Worm (Caenorhabditis elegans) whole organism, late embryonic: Measurements from ENCODE around the gene F53F8.6.

Experiments used
- C08G9.2 ChIP-seq: sonication (generic microtip); optimal IDR thresholded peaks from 2 replicates; lab custom pipeline; 2016; ENCODE audit warnings: mild to moderate bottlenecking, missing genetic modification characterization, moderate library complexity, missing compliant biosample characterization
- K09A11.1 ChIP-seq: sonication (generic microtip); optimal IDR thresholded peaks from 2 replicates; lab custom pipeline; 2017; ENCODE audit warnings: antibody characterized with exemption, mild to moderate bottlenecking, missing genetic modification characterization, missing compliant biosample characterization; ENCODE audit not compliant: insufficient read depth
- Y22D7AL.16 ChIP-seq: sonication (generic microtip); optimal IDR thresholded peaks from 2 replicates; lab custom pipeline; 2016; ENCODE audit warnings: missing genetic modification characterization, missing compliant biosample characterization
- ceh-18 ChIP-seq: sonication (generic microtip); optimal IDR thresholded peaks from 2 replicates; lab custom pipeline; 2016; ENCODE audit warnings: missing genetic modification characterization, missing compliant biosample characterization
- ceh-2 ChIP-seq: sonication (generic microtip); optimal IDR thresholded peaks from 2 replicates; lab custom pipeline; 2016; ENCODE audit warnings: missing genotype, missing genetic modification characterization, missing compliant biosample characterization
- ceh-22 ChIP-seq: sonication (generic microtip); optimal IDR thresholded peaks from 2 replicates; lab custom pipeline; 2017; ENCODE audit warnings: missing biosample characterization, missing genetic modification characterization
- ceh-24 ChIP-seq: sonication (generic microtip); optimal IDR thresholded peaks from 2 replicates; lab custom pipeline; 2016; ENCODE audit warnings: mild to moderate bottlenecking, missing genetic modification characterization, missing compliant biosample characterization
- ceh-34 ChIP-seq: sonication (generic microtip); optimal IDR thresholded peaks from 2 replicates; lab custom pipeline; 2016; ENCODE audit warnings: mild to moderate bottlenecking, missing genetic modification characterization, missing compliant biosample characterization
- ceh-45 ChIP-seq: fragments of 200-800 bp; sonication (Bioruptor generic); IDR thresholded peaks from 2 replicates; pipeline ENCODE4 v1.3.6; 2022; ENCODE audit warnings: missing genetic modification reagents, missing genetic modification characterization, missing compliant biosample characterization
- ceh-48 ChIP-seq: sonication (generic microtip); optimal IDR thresholded peaks from 2 replicates; lab custom pipeline; 2016; ENCODE audit warnings: missing genetic modification characterization, inconsistent platforms, missing compliant biosample characterization
- che-1 ChIP-seq: sonication (generic microtip); optimal IDR thresholded peaks from 2 replicates; lab custom pipeline; 2016; ENCODE audit warnings: mild to moderate bottlenecking, missing genetic modification characterization, missing compliant biosample characterization
- dve-1 ChIP-seq: sonication (generic microtip); optimal IDR thresholded peaks from 2 replicates; lab custom pipeline; 2017; ENCODE audit warnings: antibody characterized with exemption, mild to moderate bottlenecking, missing genetic modification characterization, missing compliant biosample characterization
- fkh-6 ChIP-seq: sonication (generic microtip); optimal IDR thresholded peaks from 2 replicates; lab custom pipeline; 2016; ENCODE audit warnings: missing genetic modification characterization, missing compliant biosample characterization
- hlh-13 ChIP-seq: fragments of 200-800 bp; sonication (Bioruptor generic); optimal IDR thresholded peaks from 2 replicates; lab custom pipeline; 2018; ENCODE audit warnings: mild to moderate bottlenecking, missing genetic modification characterization, missing compliant biosample characterization
- hlh-30 ChIP-seq: sonication (generic microtip); optimal IDR thresholded peaks from 2 replicates; lab custom pipeline; 2017; ENCODE audit warnings: antibody characterized with exemption, missing genetic modification characterization, missing compliant biosample characterization; ENCODE audit not compliant: insufficient read depth
- lim-6 ChIP-seq: sonication (generic microtip); optimal IDR thresholded peaks from 2 replicates; lab custom pipeline; 2016; ENCODE audit warnings: missing genetic modification characterization, missing compliant biosample characterization
- lin-11 ChIP-seq: fragments of 200-800 bp; sonication (Bioruptor generic); optimal IDR thresholded peaks from 2 replicates; lab custom pipeline; 2018; ENCODE audit warnings: mild to moderate bottlenecking, missing genetic modification characterization, missing compliant biosample characterization
- nfya-1 ChIP-seq: sonication (generic microtip); optimal IDR thresholded peaks from 2 replicates; lab custom pipeline; 2017; ENCODE audit warnings: missing genetic modification characterization, mild to moderate bottlenecking, missing compliant biosample characterization, antibody characterized with exemption, moderate library complexity
- npax-4 ChIP-seq: sonication (generic microtip); optimal IDR thresholded peaks from 2 replicates; lab custom pipeline; 2016; ENCODE audit warnings: missing genetic modification characterization, missing compliant biosample characterization
- odd-2 ChIP-seq: sonication (generic microtip); optimal IDR thresholded peaks from 2 replicates; lab custom pipeline; 2017; ENCODE audit warnings: antibody characterized with exemption, mild to moderate bottlenecking, missing genetic modification characterization, missing compliant biosample characterization
- pat-9 ChIP-seq: fragments of 200-800 bp; sonication (Bioruptor generic); optimal IDR thresholded peaks from 2 replicates; lab custom pipeline; 2018; ENCODE audit warnings: mild to moderate bottlenecking, missing genetic modification characterization, moderate library complexity, missing compliant biosample characterization
- pax-1 ChIP-seq: fragments of 150-350 bp; optimal IDR thresholded peaks from 2 replicates; lab custom pipeline; 2014; ENCODE audit warnings: missing biosample characterization, missing genetic modification characterization
- pha-2 ChIP-seq: sonication (generic microtip); optimal IDR thresholded peaks from 2 replicates; lab custom pipeline; 2017; ENCODE audit warnings: mild to moderate bottlenecking, missing genetic modification characterization, missing compliant biosample characterization
- pha-4 ChIP-seq: fragments of 150-350 bp; optimal IDR thresholded peaks from 2 replicates; lab custom pipeline; 2018; ENCODE audit warnings: missing biosample characterization, missing genetic modification reagents, missing genetic modification characterization
- pqm-1 ChIP-seq: sonication (generic microtip); optimal IDR thresholded peaks from 2 replicates; lab custom pipeline; 2016; ENCODE audit warnings: missing genetic modification characterization, missing compliant biosample characterization
- sdc-2 ChIP-seq: sonication (generic microtip); optimal IDR thresholded peaks from 2 replicates; lab custom pipeline; 2016; ENCODE audit warnings: missing genotype, missing genetic modification characterization, missing compliant biosample characterization
- syd-9 ChIP-seq: sonication (generic microtip); optimal IDR thresholded peaks from 2 replicates; lab custom pipeline; 2016; ENCODE audit warnings: mild to moderate bottlenecking, missing genetic modification characterization, moderate library complexity, missing compliant biosample characterization
- tbx-2 ChIP-seq: sonication (generic microtip); optimal IDR thresholded peaks from 2 replicates; lab custom pipeline; 2016; ENCODE audit warnings: missing genetic modification characterization, missing compliant biosample characterization
- tbx-7 ChIP-seq: sonication (generic microtip); optimal IDR thresholded peaks from 2 replicates; lab custom pipeline; 2016; ENCODE audit warnings: missing genotype, missing genetic modification characterization, missing compliant biosample characterization
- unc-42 ChIP-seq: sonication (generic microtip); optimal IDR thresholded peaks from 2 replicates; lab custom pipeline; 2016; ENCODE audit warnings: missing genotype, missing genetic modification characterization, missing compliant biosample characterization
- unc-55 ChIP-seq: sonication (generic microtip); optimal IDR thresholded peaks from 2 replicates; lab custom pipeline; 2017; ENCODE audit warnings: missing biosample characterization, missing genetic modification reagents, missing genetic modification characterization

F53F8.6 gene

ce11 chrV:20739387-20739786 lies 35.4 kb downstream of the F53F8.6 start:
- TF ChIP-seq lin-11 (tag; lab: Kevin White, UChicago) (no peak), unc-42 (tag; lab: Kevin White, UChicago) (peak; percentile 63), ceh-22 (no peak), hlh-13 (GFP tag; lab: Kevin White, UChicago) (no peak), odd-2 (no peak)

ce11 chrV:20744290-20744837 lies 40.3 kb downstream of the F53F8.6 start, which contains the start of gene dnj-25:
TSS of gene dnj-25 (minus strand) at chrV:20744346.
- TF ChIP-seq ceh-18 (tag; lab: Kevin White, UChicago) (no peak), odd-2 (no peak), npax-4 (tag; lab: Kevin White, UChicago) (no peak)

- TF ChIP-seq syd-9 (tag; lab: Kevin White, UChicago) (no peak), Y22D7AL.16 (tag; lab: Kevin White, UChicago) (no peak), lim-6 (tag; lab: Kevin White, UChicago) (no peak), ceh-48 (tag; lab: Kevin White, UChicago) (no peak), che-1 (tag; lab: Kevin White, UChicago) (no peak), unc-55 (GFP tag; lab: Kevin White, UChicago) (no peak), ceh-45 (no peak), ceh-34 (tag; lab: Kevin White, UChicago) (no peak), sdc-2 (tag; lab: Kevin White, UChicago) (no peak)
These were observed 41.3 kb downstream of the F53F8.6 start for ce11 chrV:20745278-20745677.

ce11 chrV:20746805-20747204 lies 42.8 kb downstream of the F53F8.6 start:
- TF ChIP-seq K09A11.1 (tag; lab: Kevin White, UChicago) (no peak), ceh-34 (tag; lab: Kevin White, UChicago) (peak; percentile 84)

- no peak for TF ChIP-seq fkh-6 (tag; lab: Kevin White, UChicago)
- no peak for TF ChIP-seq tbx-2
- TF ChIP-seq pat-9 (tag; lab: Kevin White, UChicago) = no peak
- TF ChIP-seq ceh-24 (tag; lab: Kevin White, UChicago) = no peak
- no peak for TF ChIP-seq unc-55 (GFP tag; lab: Kevin White, UChicago)
- TF ChIP-seq tbx-7 (tag; lab: Kevin White, UChicago) = no peak
These were observed 43.9 kb downstream of the F53F8.6 start for ce11 chrV:20747964-20748363.

- TF ChIP-seq pqm-1 (tag; lab: Kevin White, UChicago) (no peak), ceh-2 (tag; lab: Kevin White, UChicago) (peak; percentile 21), pha-4 (tag; lab: Kevin White, UChicago) (peak; percentile 89), hlh-30 (no peak), C08G9.2 (tag; lab: Kevin White, UChicago) (no peak), ceh-18 (tag; lab: Kevin White, UChicago) (peak; percentile 21), syd-9 (tag; lab: Kevin White, UChicago) (no peak), ceh-34 (tag; lab: Kevin White, UChicago) (peak; percentile 29), ceh-24 (tag; lab: Kevin White, UChicago) (no peak), pax-1 (tag; lab: Kevin White, UChicago) (peak; percentile 72), nfya-1 (peak; percentile 67), pha-2 (peak; percentile 68), dve-1 (peak; percentile 24)
These were observed 45.1 kb downstream of the F53F8.6 start for ce11 chrV:20749098-20749497.
